Fruit fly (Drosophila melanogaster): ENCODE results near the gene CG8176.
A peak's percentile ranks its signal among the peaks of the same experiment; 100 is the strongest.

Gene CG8176

dm6 chr3R:9515860-9516344 lies at the start of gene CG8176, which contains the start of the genes mRpL47 and Kdm3:
Gene CG8176 (plus strand): TSS chr3R:9516007.
Gene mRpL47 (minus strand): TSS chr3R:9515908.
Gene Kdm3 (plus strand): TSS chr3R:9516007.
- TF ChIP-seq CTCF (optimal IDR thresholded peaks at IDR 0.05) (peak; percentile 58 to 61), CG8478 (optimal IDR thresholded peaks at IDR 0.05) (no peak)

- TF ChIP-seq CG8478 (optimal IDR thresholded peaks at IDR 0.05) (no peak), CTCF (optimal IDR thresholded peaks at IDR 0.05) (no peak)
These were observed 47.7 kb upstream of the CG8176 start for dm6 chr3R:9468109-9468508.

- no peak for TF ChIP-seq CG8478 (optimal IDR thresholded peaks at IDR 0.05)
- no peak for TF ChIP-seq CTCF (optimal IDR thresholded peaks at IDR 0.05)
These were observed 35.4 kb upstream of the CG8176 start for dm6 chr3R:9480396-9480795.

- TF ChIP-seq CG8478 (optimal IDR thresholded peaks at IDR 0.05), result no peak
- no peak for TF ChIP-seq CTCF (optimal IDR thresholded peaks at IDR 0.05)
These were observed 28.2 kb upstream of the CG8176 start for dm6 chr3R:9487561-9487960.

- TF ChIP-seq CTCF (optimal IDR thresholded peaks at IDR 0.05) (no peak), CG8478 (optimal IDR thresholded peaks at IDR 0.05) (no peak)
These were observed 27.8 kb upstream of the CG8176 start for dm6 chr3R:9487961-9488360.

- no peak for TF ChIP-seq CTCF (optimal IDR thresholded peaks at IDR 0.05)
- no peak for TF ChIP-seq CG8478 (optimal IDR thresholded peaks at IDR 0.05)
These were observed 27.3 kb upstream of the CG8176 start for dm6 chr3R:9488493-9488892.

- no peak for TF ChIP-seq CTCF (optimal IDR thresholded peaks at IDR 0.05)
- no peak for TF ChIP-seq CG8478 (optimal IDR thresholded peaks at IDR 0.05)
These were observed 24.7 kb upstream of the CG8176 start for dm6 chr3R:9491065-9491567.

dm6 chr3R:9492100-9492499 lies 23.7 kb upstream of the CG8176 start:
- TF ChIP-seq CTCF (optimal IDR thresholded peaks at IDR 0.05), result no peak
- no peak for TF ChIP-seq CG8478 (optimal IDR thresholded peaks at IDR 0.05)

dm6 chr3R:9493627-9494626 lies 21.9 kb upstream of the CG8176 start, which contains the start of gene CG16779:
Gene CG16779 (minus strand): TSS chr3R:9493677.
- TF ChIP-seq CG8478 (optimal IDR thresholded peaks at IDR 0.05) (no peak), CTCF (optimal IDR thresholded peaks at IDR 0.05) (no peak)

- TF ChIP-seq CG8478 (optimal IDR thresholded peaks at IDR 0.05), result no peak
- TF ChIP-seq CTCF (optimal IDR thresholded peaks at IDR 0.05), result no peak
These were observed 21.2 kb upstream of the CG8176 start, which contains the start of gene phu for dm6 chr3R:9494627-9495009. Gene phu (plus strand): TSS chr3R:9494801.

- TF ChIP-seq CTCF (optimal IDR thresholded peaks at IDR 0.05) (peak; percentile 43 to 59), CG8478 (optimal IDR thresholded peaks at IDR 0.05) (no peak)
These were observed 19.1 kb upstream of the CG8176 start for dm6 chr3R:9496748-9497147.

- TF ChIP-seq CG8478 (optimal IDR thresholded peaks at IDR 0.05), result no peak
- TF ChIP-seq CTCF (optimal IDR thresholded peaks at IDR 0.05), result no peak
These were observed 16.6 kb upstream of the CG8176 start for dm6 chr3R:9499238-9499637.

dm6 chr3R:9500193-9501051 lies 15.4 kb upstream of the CG8176 start:
- TF ChIP-seq CG8478 (optimal IDR thresholded peaks at IDR 0.05), result no peak
- no peak for TF ChIP-seq CTCF (optimal IDR thresholded peaks at IDR 0.05)

dm6 chr3R:9501489-9502415 lies 14.1 kb upstream of the CG8176 start:
- TF ChIP-seq CTCF (optimal IDR thresholded peaks at IDR 0.05), result no peak
